Worm (Caenorhabditis elegans) whole organism, mixed stage, embryonic: ENCODE data around the gene vab-19.
A peak's percentile ranks its signal among the peaks of the same experiment; 100 is the strongest.

Experiments
- bed-3 ChIP-seq: fragments of 200-800 bp; sonication (Bioruptor generic); optimal IDR thresholded peaks from 3 replicates; lab custom pipeline; 2018; ENCODE audit warnings: mild to moderate bottlenecking, missing genetic modification characterization, moderate library complexity, missing compliant biosample characterization
- blmp-1 ChIP-seq: fragments of 150-350 bp; optimal IDR thresholded peaks from 2 replicates; lab custom pipeline; 2014; ENCODE audit warnings: missing biosample characterization, missing genetic modification characterization
- ceh-39 ChIP-seq: fragments of 150-350 bp; optimal IDR thresholded peaks from 2 replicates; lab custom pipeline; 2014; ENCODE audit warnings: missing biosample characterization, missing genetic modification characterization
- ceh-83 ChIP-seq: fragments of 200-800 bp; sonication (Bioruptor generic); optimal IDR thresholded peaks from 2 replicates; lab custom pipeline; 2018; ENCODE audit warnings: mild to moderate bottlenecking, missing genetic modification characterization, missing compliant biosample characterization
- ces-1 ChIP-seq: fragments of 150-350 bp; optimal IDR thresholded peaks from 2 replicates; lab custom pipeline; 2014; ENCODE audit warnings: missing biosample characterization, missing genetic modification reagents, missing genetic modification characterization
- cnd-1 ChIP-seq: fragments of 200-800 bp; sonication (Bioruptor generic); optimal IDR thresholded peaks from 2 replicates; lab custom pipeline; 2018; ENCODE audit warnings: mild to moderate bottlenecking, missing genetic modification characterization, missing compliant biosample characterization
- drap-1 ChIP-seq: fragments of 200-800 bp; sonication (Bioruptor generic); optimal IDR thresholded peaks from 3 replicates; lab custom pipeline; 2018; ENCODE audit warnings: mild to moderate bottlenecking, missing genetic modification characterization, missing compliant biosample characterization
- elt-1 ChIP-seq: sonication (generic microtip); optimal IDR thresholded peaks from 2 replicates; lab custom pipeline; 2017; ENCODE audit warnings: missing genetic modification characterization, mild to moderate bottlenecking, missing compliant biosample characterization, antibody characterized with exemption, moderate library complexity, borderline replicate concordance; ENCODE audit not compliant: insufficient read depth
- flh-1 ChIP-seq: fragments of 200-800 bp; sonication (Bioruptor generic); optimal IDR thresholded peaks from 2 replicates; lab custom pipeline; 2018; ENCODE audit warnings: mild to moderate bottlenecking, missing genetic modification characterization, moderate library complexity, missing compliant biosample characterization
- ham-2 ChIP-seq: fragments of 200-800 bp; sonication (Bioruptor generic); optimal IDR thresholded peaks from 2 replicates; lab custom pipeline; 2018; ENCODE audit warnings: mild to moderate bottlenecking, missing genetic modification characterization, missing compliant biosample characterization
- hlh-1 ChIP-seq: fragments of 150-350 bp; optimal IDR thresholded peaks from 2 replicates; lab custom pipeline; 2014; ENCODE audit warnings: missing biosample characterization, missing genetic modification reagents, missing genetic modification characterization
- lin-13 ChIP-seq: fragments of 150-350 bp; optimal IDR thresholded peaks from 2 replicates; lab custom pipeline; 2014; ENCODE audit warnings: missing biosample characterization, missing genetic modification characterization
- lin-32 ChIP-seq: fragments of 200-800 bp; sonication (Bioruptor generic); optimal IDR thresholded peaks from 2 replicates; lab custom pipeline; 2018; ENCODE audit warnings: mild to moderate bottlenecking, missing genetic modification characterization, missing compliant biosample characterization
- lsy-2 ChIP-seq: fragments of 150-350 bp; optimal IDR thresholded peaks from 2 replicates; lab custom pipeline; 2014; ENCODE audit warnings: missing biosample characterization, missing genetic modification characterization
- mab-5 ChIP-seq: fragments of 150-350 bp; optimal IDR thresholded peaks from 2 replicates; lab custom pipeline; 2014; ENCODE audit warnings: missing biosample characterization, missing genetic modification characterization
- mep-1 ChIP-seq: fragments of 150-350 bp; optimal IDR thresholded peaks from 2 replicates; lab custom pipeline; 2017; ENCODE audit warnings: missing biosample characterization, missing genetic modification reagents, missing genetic modification characterization, inconsistent platforms
- mls-2 ChIP-seq: sonication (generic microtip); optimal IDR thresholded peaks from 2 replicates; lab custom pipeline; 2016; ENCODE audit warnings: mild to moderate bottlenecking, missing genetic modification characterization, moderate library complexity, missing compliant biosample characterization
- nhr-2 ChIP-seq: fragments of 150-350 bp; optimal IDR thresholded peaks from 2 replicates; lab custom pipeline; 2014; ENCODE audit warnings: missing biosample characterization, missing genetic modification characterization
- nhr-237 ChIP-seq: fragments of 150-350 bp; optimal IDR thresholded peaks from 2 replicates; lab custom pipeline; 2014; ENCODE audit warnings: missing biosample characterization, missing genetic modification characterization
- nhr-28 ChIP-seq: fragments of 150-350 bp; optimal IDR thresholded peaks from 2 replicates; lab custom pipeline; 2014; ENCODE audit warnings: missing biosample characterization, missing genetic modification characterization
- nhr-76 ChIP-seq: sonication (generic microtip); optimal IDR thresholded peaks from 2 replicates; lab custom pipeline; 2017; ENCODE audit warnings: missing biosample characterization, missing genetic modification characterization
- pha-4 ChIP-seq: fragments of 150-350 bp; optimal IDR thresholded peaks from 2 replicates; lab custom pipeline; 2018; ENCODE audit warnings: missing biosample characterization, missing genetic modification reagents, missing genetic modification characterization
- sem-2 ChIP-seq: fragments of 200-800 bp; sonication (Bioruptor generic); optimal IDR thresholded peaks from 2 replicates; lab custom pipeline; 2018; ENCODE audit warnings: mild to moderate bottlenecking, missing genetic modification characterization, missing compliant biosample characterization
- snpc-4 ChIP-seq: fragments of 150-350 bp; optimal IDR thresholded peaks from 2 replicates; lab custom pipeline; 2014; ENCODE audit warnings: missing biosample characterization, missing genetic modification characterization
- unc-39 ChIP-seq: fragments of 150-350 bp; optimal IDR thresholded peaks from 2 replicates; lab custom pipeline; 2014; ENCODE audit warnings: missing biosample characterization, missing genetic modification characterization
- unc-62 ChIP-seq: fragments of 150-350 bp; optimal IDR thresholded peaks from 2 replicates; lab custom pipeline; 2014; ENCODE audit warnings: missing biosample characterization, missing genetic modification reagents, missing genetic modification characterization
- zip-8 ChIP-seq: fragments of 150-350 bp; optimal IDR thresholded peaks from 2 replicates; lab custom pipeline; 2014; ENCODE audit warnings: missing biosample characterization, missing genetic modification characterization
- ztf-11 ChIP-seq: fragments of 150-350 bp; optimal IDR thresholded peaks from 2 replicates; lab custom pipeline; 2014; ENCODE audit warnings: missing biosample characterization, missing genetic modification characterization

vab-19 gene

DNA sequence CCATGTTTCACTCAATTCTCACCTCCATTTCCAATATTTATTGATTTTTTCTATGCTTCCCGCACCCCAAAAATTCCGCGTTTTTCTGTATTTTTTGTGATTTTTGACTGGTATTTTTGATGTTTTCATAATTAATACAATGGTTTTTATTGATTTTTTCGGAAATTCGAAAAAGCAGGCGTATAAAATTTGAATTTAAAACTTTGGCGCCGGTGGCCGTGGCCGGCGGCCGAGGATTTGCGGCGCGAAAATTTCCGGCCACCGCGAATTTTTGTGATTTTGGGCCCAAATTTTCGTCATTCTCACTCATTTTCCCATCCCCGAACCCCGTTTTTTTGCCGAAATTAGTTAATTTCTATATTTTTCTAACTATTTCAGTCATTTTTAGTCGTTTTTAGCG is 7.9 kb downstream of the vab-19 start:
- TF ChIP-seq mls-2 (tag; lab: Kevin White, UChicago) (peak; percentile 4), mab-5 (tag; lab: Kevin White, UChicago) (no peak), mep-1 (tag; lab: Kevin White, UChicago) (peak; percentile 42), lsy-2 (peak; percentile 1)

DNA sequence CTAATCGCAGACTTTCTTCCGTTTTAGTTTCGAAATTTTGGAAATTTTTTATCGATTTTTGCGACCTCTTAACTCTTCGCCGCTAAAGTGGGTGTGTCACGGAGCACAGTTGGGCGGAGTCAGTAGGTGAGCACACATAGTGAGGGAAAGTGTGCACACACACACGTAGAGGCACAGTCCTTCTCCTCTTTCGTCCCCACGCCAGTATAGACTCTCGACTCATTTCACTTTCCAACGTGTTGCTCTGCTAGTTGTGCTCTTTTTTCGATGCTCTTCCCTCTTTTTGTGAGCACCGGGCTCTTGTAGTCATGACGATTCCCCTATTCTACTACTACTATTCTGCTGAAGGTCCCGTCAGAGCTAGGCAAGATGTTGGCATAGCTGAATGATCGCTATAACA is 9.4 kb downstream of the vab-19 start:
- TF ChIP-seq bed-3 (GFP tag; lab: Kevin White, UChicago) (no peak), nhr-28 (tag; lab: Kevin White, UChicago) (no peak), unc-39 (no peak), ztf-11 (tag; lab: Kevin White, UChicago) (no peak), drap-1 (no peak), ceh-83 (GFP tag; lab: Kevin White, UChicago) (peak; percentile 23), pha-4 (tag; lab: Kevin White, UChicago) (peak; percentile 27), lin-32 (GFP tag; lab: Kevin White, UChicago) (no peak), elt-1 (tag; lab: Kevin White, UChicago) (no peak)

DNA sequence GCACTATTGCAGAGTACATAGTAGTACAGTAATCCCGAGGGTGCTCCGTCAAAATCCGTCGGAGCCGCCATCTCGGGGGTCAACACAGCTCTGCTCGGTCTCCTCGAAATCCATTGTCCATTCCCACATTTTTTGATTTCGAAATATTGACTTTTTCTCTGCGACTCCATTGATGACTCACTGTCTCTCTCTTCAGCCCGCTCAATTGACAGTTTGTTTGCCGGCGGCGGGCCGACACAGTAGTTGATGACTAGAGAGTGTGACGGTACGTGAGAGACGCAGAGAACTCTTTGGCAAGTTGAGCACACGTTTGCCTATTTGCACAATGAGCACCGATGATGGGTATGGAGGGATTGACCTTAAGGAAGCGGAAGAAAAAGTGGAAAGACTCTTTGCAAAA is 11.7 kb downstream of the vab-19 start:
- TF ChIP-seq nhr-2 (peak; percentile 59), hlh-1 (no peak), nhr-28 (tag; lab: Kevin White, UChicago) (no peak), ces-1 (GFP tag; lab: Kevin White, UChicago) (no peak), nhr-237 (tag; lab: Kevin White, UChicago) (peak; percentile 50), ham-2 (GFP tag; lab: Kevin White, UChicago) (no peak), pha-4 (tag; lab: Kevin White, UChicago) (peak; percentile 86)

DNA sequence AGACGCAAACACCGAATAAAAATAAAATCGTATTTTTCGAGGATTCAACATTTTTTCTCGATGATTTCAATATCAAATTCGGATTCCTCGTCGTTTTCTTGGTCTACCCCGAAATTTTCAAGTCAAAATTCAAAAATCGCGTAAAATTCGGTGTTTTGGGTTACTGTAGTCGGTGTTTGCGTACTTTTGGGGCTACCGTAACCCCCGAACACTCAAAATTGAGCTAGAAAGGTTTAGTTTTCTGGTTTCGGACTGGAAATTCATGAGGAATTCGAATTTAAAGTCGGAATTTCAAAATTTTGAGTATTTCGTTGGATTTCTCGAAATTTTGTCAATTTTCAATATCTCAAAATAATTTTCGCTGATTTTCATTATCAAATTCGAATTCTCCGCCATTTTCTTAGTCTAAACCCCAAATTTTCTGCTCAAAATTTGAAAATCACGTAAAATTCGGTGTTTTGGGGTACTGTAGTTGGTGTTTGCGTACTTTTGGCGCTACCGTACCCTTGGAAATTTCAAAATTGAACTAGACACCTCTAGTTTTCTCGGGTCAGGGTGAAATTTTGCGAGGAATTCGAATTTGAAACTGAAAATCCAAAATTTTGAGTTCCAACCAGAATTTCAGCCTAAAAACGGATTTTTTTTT is 13.0 kb downstream of the vab-19 start:
- TF ChIP-seq ham-2 (GFP tag; lab: Kevin White, UChicago) = no peak
- TF ChIP-seq lin-13 (tag; lab: Kevin White, UChicago) = peak; percentile 55
- TF ChIP-seq elt-1 (tag; lab: Kevin White, UChicago) = no peak
- no peak for TF ChIP-seq unc-39
- TF ChIP-seq lsy-2 = peak; percentile 79
- TF ChIP-seq, all 35 proteins: peak for 2

DNA sequence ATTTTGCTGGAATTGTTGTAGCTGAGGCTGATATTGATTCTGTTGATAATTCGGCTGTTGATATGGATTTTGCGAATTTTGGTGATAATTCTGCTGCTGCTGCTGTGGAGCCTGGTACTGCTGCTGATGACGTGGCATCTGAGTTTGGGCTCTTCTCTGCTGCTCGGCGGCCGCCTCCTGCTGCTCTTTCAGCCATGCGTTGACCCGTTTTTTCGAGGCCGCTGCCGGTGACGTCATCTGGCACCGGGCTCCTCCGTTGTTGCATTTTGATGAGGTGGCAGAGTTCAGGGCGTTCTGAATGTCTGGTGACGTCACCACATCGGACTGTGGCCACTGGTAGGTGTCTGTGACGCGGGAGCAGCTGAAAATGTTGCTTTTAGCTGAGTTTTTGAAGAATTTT is 13.9 kb downstream of the vab-19 start:
- TF ChIP-seq zip-8 (tag; lab: Kevin White, UChicago) = peak; percentile 15
- no peak for TF ChIP-seq snpc-4 (tag; lab: Kevin White, UChicago)

DNA sequence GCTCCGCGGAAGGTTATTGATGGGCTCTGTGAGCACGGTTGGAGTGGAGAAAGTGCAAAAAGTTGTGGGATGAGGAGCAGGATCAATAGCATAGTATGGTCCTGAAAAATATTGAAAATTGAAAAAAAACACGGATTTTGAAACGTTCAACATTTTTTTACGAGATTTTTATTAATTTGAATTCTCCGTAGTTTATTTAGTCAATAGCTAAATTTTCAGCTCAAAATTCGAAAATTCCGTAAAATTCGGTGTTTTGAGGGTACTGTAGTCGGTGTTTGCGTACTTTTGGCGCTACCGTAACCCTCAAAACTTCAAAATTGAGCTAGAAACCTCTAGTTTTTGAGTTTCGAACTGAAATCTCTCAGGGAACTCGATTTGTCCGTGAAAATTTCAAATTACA is 15.8 kb downstream of the vab-19 start, which contains the start of gene pqn-42:
pqn-42 (minus strand) TSS at position 101 of the 400 bp plus-strand sequence.
- TF ChIP-seq flh-1 (GFP tag; lab: Kevin White, UChicago) = no peak
- TF ChIP-seq unc-62 (GFP tag; lab: Kevin White, UChicago) = no peak
- TF ChIP-seq ceh-39 (tag; lab: Kevin White, UChicago) = no peak
- no peak for TF ChIP-seq nhr-76 (tag; lab: Kevin White, UChicago)
- no peak for TF ChIP-seq drap-1
- TF ChIP-seq nhr-237 (tag; lab: Kevin White, UChicago) = no peak
- TF ChIP-seq blmp-1 (tag; lab: Kevin White, UChicago) = no peak
- TF ChIP-seq sem-2 (GFP tag; lab: Kevin White, UChicago) = no peak
- no peak for TF ChIP-seq snpc-4 (tag; lab: Kevin White, UChicago)
- TF ChIP-seq ztf-11 (tag; lab: Kevin White, UChicago) = no peak
- TF ChIP-seq zip-8 (tag; lab: Kevin White, UChicago) = no peak
- TF ChIP-seq lin-13 (tag; lab: Kevin White, UChicago) = no peak
- no peak for TF ChIP-seq bed-3 (GFP tag; lab: Kevin White, UChicago)
- TF ChIP-seq lin-32 (GFP tag; lab: Kevin White, UChicago) = no peak
- TF ChIP-seq ces-1 (GFP tag; lab: Kevin White, UChicago) = no peak
- TF ChIP-seq cnd-1 (tag; lab: Kevin White, UChicago) = no peak
